Worm (Caenorhabditis elegans): ENCODE results near the gene rbm-17.

The rbm-17 gene

DNA sequence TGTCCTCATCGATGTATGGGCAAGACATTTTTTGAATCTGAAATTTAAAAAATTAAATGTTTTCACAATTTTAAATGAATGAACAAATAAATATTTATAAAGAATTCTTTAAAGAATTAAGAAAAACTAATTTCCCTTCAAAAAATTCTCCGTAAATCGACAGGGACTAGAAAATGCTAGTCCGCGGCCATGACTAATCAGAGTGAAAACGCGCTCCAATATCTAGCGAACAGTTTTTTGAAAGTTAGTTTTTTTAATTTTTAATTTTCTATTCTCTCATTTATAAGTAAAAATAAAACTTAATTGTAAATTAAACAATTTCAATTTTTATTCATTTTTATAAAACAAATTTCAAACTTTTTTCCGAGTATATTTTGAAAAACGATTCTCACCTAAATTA, 45.3 kb upstream of the rbm-17 start (continued):
- TF ChIP-seq snpc-4 (tag; optimal IDR thresholded peaks at IDR 0.05) (peak; percentile 20), nhr-237 (tag; optimal IDR thresholded peaks at IDR 0.05) (no peak), nhr-28 (tag; optimal IDR thresholded peaks at IDR 0.05) (no peak), unc-130 (tag; optimal IDR thresholded peaks at IDR 0.05) (no peak), unc-98 (GFP tag; IDR thresholded peaks at IDR 0.05) (no peak; the same call in 1 of the 2 replicates), C04F5.9 (tag; optimal IDR thresholded peaks at IDR 0.05) (peak; percentile 44), efl-3 (GFP tag; optimal IDR thresholded peaks at IDR 0.05) (no peak), hpl-2 (GFP tag; optimal IDR thresholded peaks at IDR 0.05) (no peak), pax-3 (tag; optimal IDR thresholded peaks at IDR 0.05) (peak; percentile 2), egl-13 (tag; optimal IDR thresholded peaks at IDR 0.05) (peak; percentile 59), sox-4 (tag; optimal IDR thresholded peaks at IDR 0.05) (peak; percentile 24), snu-23 (GFP tag; optimal IDR thresholded peaks at IDR 0.05) (peak; percentile 15), xbp-1 (tag; optimal IDR thresholded peaks at IDR 0.05) (peak; percentile 49), hlh-4 (tag; optimal IDR thresholded peaks at IDR 0.05) (no peak), aly-2 (tag; optimal IDR thresholded peaks at IDR 0.05) (no peak), C16A3.4 (tag; optimal IDR thresholded peaks at IDR 0.05) (peak; percentile 38), nhr-76 (tag; optimal IDR thresholded peaks at IDR 0.05) (no peak), sup-37 (GFP tag; optimal IDR thresholded peaks at IDR 0.05) (no peak), blmp-1 (tag; optimal IDR thresholded peaks at IDR 0.05) (peak; percentile 32), alr-1 (tag; optimal IDR thresholded peaks at IDR 0.05; ENCODE audit: borderline replicate concordance) (no peak), nhr-19 (GFP tag; conservative IDR thresholded peaks at IDR 0.05) (no peak; the same call in 1 of the 2 replicates), pag-3 (tag; optimal IDR thresholded peaks at IDR 0.05; ENCODE audit: borderline replicate concordance, insufficient read depth) (no peak), pqm-1 (tag; optimal IDR thresholded peaks at IDR 0.05) (no peak), isw-1 (GFP tag; IDR thresholded peaks at IDR 0.05) (peak; percentile 31; the same call in 1 of the 2 replicates), dsc-1 (tag; optimal IDR thresholded peaks at IDR 0.05) (peak; percentile 10), sptf-1 (tag; optimal IDR thresholded peaks at IDR 0.05) (no peak), hlh-17 (GFP tag; optimal IDR thresholded peaks at IDR 0.05; ENCODE audit: borderline replicate concordance) (no peak), lin-13 (GFP tag; optimal IDR thresholded peaks at IDR 0.05) (no peak), nhr-90 (tag; optimal IDR thresholded peaks at IDR 0.05; ENCODE audit: poor library complexity) (peak; percentile 70), tbx-2 (tag; optimal IDR thresholded peaks at IDR 0.05) (peak; percentile 31), C34B4.2 (tag; optimal IDR thresholded peaks at IDR 0.05) (no peak), lin-39 (tag; optimal IDR thresholded peaks at IDR 0.05) (peak; percentile 14), Y116A8C.19 (tag; optimal IDR thresholded peaks at IDR 0.05; ENCODE audit: borderline replicate concordance) (no peak), ceh-63 (GFP tag; optimal IDR thresholded peaks at IDR 0.05) (no peak), unc-62 (GFP tag; optimal IDR thresholded peaks at IDR 0.05) (no peak), nhr-47 (tag; optimal IDR thresholded peaks at IDR 0.05) (peak; percentile 63), mdl-1 (tag; optimal IDR thresholded peaks at IDR 0.05) (no peak), rnt-1 (tag; optimal IDR thresholded peaks at IDR 0.05) (peak; percentile 91), ztf-11 (tag; optimal IDR thresholded peaks at IDR 0.05) (peak in 1 of 2 experiments; percentile 53), lin-15B (tag; optimal IDR thresholded peaks at IDR 0.05) (peak; percentile 66), swsn-7 (tag; optimal IDR thresholded peaks at IDR 0.05) (peak; percentile 24), zip-4 (GFP tag; optimal IDR thresholded peaks at IDR 0.05) (no peak), irx-1 (tag; optimal IDR thresholded peaks at IDR 0.05) (peak; percentile 75), aha-1 (tag; optimal IDR thresholded peaks at IDR 0.05) (no peak), nhr-84 (tag; optimal IDR thresholded peaks at IDR 0.05) (no peak)
